Worm (Caenorhabditis elegans): ENCODE measurements around the gene nspc-14.

DNA sequence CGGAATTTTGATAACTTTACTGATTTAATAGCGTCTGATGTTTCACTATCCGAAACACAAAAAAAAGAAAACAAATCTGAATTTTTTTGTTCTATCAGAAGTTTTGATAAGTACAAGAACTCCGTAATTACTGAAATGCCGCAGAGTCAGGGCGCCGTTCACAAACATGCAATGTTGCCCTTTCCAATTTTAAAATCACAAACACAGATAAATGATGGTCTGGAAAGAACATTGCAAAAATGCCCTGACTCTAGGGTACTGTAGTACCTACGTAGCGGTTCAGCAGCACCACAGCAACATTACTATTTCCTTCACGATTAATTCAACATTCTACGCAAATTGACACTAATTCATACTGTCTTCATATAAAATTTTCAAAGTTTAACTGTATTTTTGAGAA lies 47.7 kb upstream of the nspc-14 start:
- TF ChIP-seq madf-2 (tag; optimal IDR thresholded peaks at IDR 0.05) = no peak
- no peak for TF ChIP-seq unc-55 (GFP tag; optimal IDR thresholded peaks at IDR 0.05)
- TF ChIP-seq sox-4 (tag; optimal IDR thresholded peaks at IDR 0.05) = no peak
- TF ChIP-seq ama-1 (optimal IDR thresholded peaks at IDR 0.05) = no peak
- no peak for TF ChIP-seq lin-11 (tag; optimal IDR thresholded peaks at IDR 0.05)
- no peak for TF ChIP-seq ztf-16 (tag; optimal IDR thresholded peaks at IDR 0.05)
- TF ChIP-seq F13H6.1 (tag; optimal IDR thresholded peaks at IDR 0.05) = no peak
- no peak for TF ChIP-seq nhr-232 (tag; optimal IDR thresholded peaks at IDR 0.05)
- no peak for TF ChIP-seq C38D4.7 (GFP tag; optimal IDR thresholded peaks at IDR 0.05)
- TF ChIP-seq C08G9.2 (tag; optimal IDR thresholded peaks at IDR 0.05) = no peak
